Worm (Caenorhabditis elegans) whole organism, midembryonic: ENCODE measurements around the gene sri-20.

Source experiments
- T22C8.4 ChIP-seq: fragments of 200-800 bp; sonication (Bioruptor generic); IDR thresholded peaks from 2 replicates; pipeline ENCODE4 v1.3.6; 2022; ENCODE audit warnings: missing genetic modification characterization, missing compliant biosample characterization
- cog-1 ChIP-seq: sonication (generic microtip); optimal IDR thresholded peaks from 2 replicates; lab custom pipeline; 2016; ENCODE audit warnings: missing genetic modification characterization, missing compliant biosample characterization
- flt-1 ChIP-seq: fragments of 200-800 bp; sonication (Bioruptor generic); IDR thresholded peaks from 2 replicates; pipeline ENCODE4 v1.3.6; 2022; ENCODE audit warnings: missing genetic modification characterization, missing compliant biosample characterization
- klf-2 ChIP-seq: fragments of 200-800 bp; sonication (Bioruptor generic); conservative IDR thresholded peaks from 2 replicates; pipeline ENCODE4 v1.3.6; 2022; ENCODE audit warnings: missing genetic modification reagents, missing genetic modification characterization, missing compliant biosample characterization
- med-1 ChIP-seq: sonication (generic microtip); optimal IDR thresholded peaks from 2 replicates; lab custom pipeline; 2017; ENCODE audit warnings: missing genetic modification characterization, mild to moderate bottlenecking, missing compliant biosample characterization, antibody characterized with exemption, missing genetic modification reagents; ENCODE audit not compliant: insufficient read depth
- ref-1 ChIP-seq: fragments of 200-800 bp; sonication (Bioruptor generic); conservative IDR thresholded peaks from 2 replicates; pipeline ENCODE4 v1.3.6; 2022; ENCODE audit warnings: missing genetic modification reagents, missing genetic modification characterization, missing compliant biosample characterization
- tab-1 ChIP-seq: fragments of 200-800 bp; sonication (Bioruptor generic); IDR thresholded peaks from 2 replicates; pipeline ENCODE4 v1.3.6; 2022; ENCODE audit warnings: missing genetic modification characterization, missing compliant biosample characterization
- ztf-23 ChIP-seq: fragments of 200-800 bp; sonication (Bioruptor generic); IDR thresholded peaks from 2 replicates; pipeline ENCODE4 v1.3.6; 2022; ENCODE audit warnings: missing genetic modification reagents, missing genetic modification characterization, missing compliant biosample characterization
- ztf-29 ChIP-seq: fragments of 200-800 bp; sonication (Bioruptor generic); IDR thresholded peaks from 2 replicates; pipeline ENCODE4 v1.3.6; 2022; ENCODE audit warnings: missing genetic modification reagents, missing genetic modification characterization, missing compliant biosample characterization

DNA sequence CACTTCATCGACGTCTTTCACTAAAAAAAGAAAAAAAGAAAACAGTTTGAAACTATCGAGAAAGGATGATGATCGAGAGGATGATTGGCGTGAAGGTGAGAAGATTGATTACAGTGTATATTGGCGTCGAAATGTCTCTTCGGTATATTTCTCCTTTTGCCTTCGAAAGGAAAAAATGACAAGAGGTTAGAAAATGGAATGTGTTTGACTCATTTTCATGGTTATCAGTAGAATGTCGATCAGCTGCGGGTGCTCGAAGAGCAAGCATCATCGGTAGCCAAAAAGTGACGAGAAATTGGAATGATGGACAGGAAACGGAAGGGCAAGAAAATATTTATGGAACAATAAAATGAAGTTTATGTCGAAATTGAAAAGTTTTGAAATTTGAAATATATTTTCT lies 34.5 kb upstream of the sri-20 start:
- TF ChIP-seq cog-1 (no peak), med-1 (GFP tag; lab: Kevin White, UChicago) (no peak), ztf-29 (GFP tag; lab: Robert Waterston, UW) (no peak), flt-1 (no peak), klf-2 (GFP tag; lab: Robert Waterston, UW) (no peak), ref-1 (GFP tag; lab: Robert Waterston, UW) (no peak), tab-1 (GFP tag; lab: Robert Waterston, UW) (no peak), ztf-23 (GFP tag; lab: Robert Waterston, UW) (no peak), T22C8.4 (GFP tag; lab: Robert Waterston, UW) (no peak)
